Worm (Caenorhabditis elegans): ENCODE results near the gene K12H6.4.

- TF ChIP-seq ztf-23 (GFP tag; IDR thresholded peaks at IDR 0.05) (no peak), tab-1 (GFP tag; IDR thresholded peaks at IDR 0.05) (no peak), flt-1 (GFP tag; IDR thresholded peaks at IDR 0.05) (no peak)
Observed at ce11 chrII:2830144-2830543, 6.1 kb upstream of the K12H6.4 start.

All from whole organism, midembryonic.